Fruit fly (Drosophila melanogaster): ENCODE measurements around the gene nAChRalpha3.

dm6 chrX:8254739-8255326 lies 112.1 kb downstream of the nAChRalpha3 start:
- TF ChIP-seq cic (GFP tag; optimal IDR thresholded peaks at IDR 0.05) (no peak), kay (GFP tag; ENCODE audit: borderline replicate concordance) (no peak), CG5204 (GFP tag; optimal IDR thresholded peaks at IDR 0.05) (no peak), bab1 (GFP tag; optimal IDR thresholded peaks at IDR 0.05) (no peak), pad (GFP tag; optimal IDR thresholded peaks at IDR 0.05) (no peak), CG1620 (GFP tag; optimal IDR thresholded peaks at IDR 0.05) (no peak), ovo (GFP tag; optimal IDR thresholded peaks at IDR 0.05) (no peak), toe (GFP tag; optimal IDR thresholded peaks at IDR 0.05) (no peak)

Data from whole organism, adult.